Fruit fly (Drosophila melanogaster) whole organism, embryonic: ENCODE measurements around the gene CG5359.

ENCODE experiments used
- CG10274 ChIP-seq: fragments of 200-800 bp; sonication (Bioruptor generic); optimal IDR thresholded peaks from 3 replicates; lab custom pipeline; 2017; ENCODE audit warnings: missing biosample characterization, mild to moderate bottlenecking, missing genetic modification characterization
- CG10959 ChIP-seq: fragments of 200-800 bp; sonication (Bioruptor generic); IDR thresholded peaks from 2 replicates; pipeline ENCODE4 v1.3.6; 2022; ENCODE audit warnings: missing biosample characterization, missing genetic modification characterization
- CG11093 ChIP-seq: fragments of 200-800 bp; sonication (Bioruptor generic); IDR thresholded peaks from 3 replicates; pipeline ENCODE4 v1.3.6; 2022; ENCODE audit warnings: missing biosample characterization, missing genetic modification characterization
- CG11504 ChIP-seq: fragments of 200-800 bp; sonication (Bioruptor generic); optimal IDR thresholded peaks from 3 replicates; lab custom pipeline; 2019; ENCODE audit warnings: missing biosample characterization, mild to moderate bottlenecking, missing genetic modification characterization, moderate library complexity
- CG12104 ChIP-seq: fragments of 200-800 bp; sonication (Bioruptor generic); optimal IDR thresholded peaks from 3 replicates; lab custom pipeline; 2016; ENCODE audit warnings: missing biosample characterization, missing genetic modification characterization
- CG12942 ChIP-seq: fragments of 200-800 bp; sonication (Bioruptor generic); optimal IDR thresholded peaks from 3 replicates; lab custom pipeline; 2016; ENCODE audit warnings: missing biosample characterization, missing genetic modification characterization
- CG13624 ChIP-seq: fragments of 200-800 bp; sonication (Bioruptor generic); optimal IDR thresholded peaks from 2 replicates; lab custom pipeline; 2016; ENCODE audit warnings: missing biosample characterization, missing genetic modification characterization
- CG14667 ChIP-seq: fragments of 200-800 bp; sonication (Bioruptor generic); IDR thresholded peaks from 2 replicates; pipeline ENCODE4 v1.3.6; 2022; ENCODE audit warnings: missing biosample characterization, missing genetic modification characterization
- CG16813 ChIP-seq: fragments of 200-800 bp; sonication (Bioruptor generic); IDR thresholded peaks from 3 replicates; pipeline ENCODE4 v1.3.6; 2022; ENCODE audit warnings: missing biosample characterization, missing genetic modification characterization; ENCODE audit not compliant: partially characterized antibody
- CG16863 ChIP-seq: fragments of 200-800 bp; sonication (Bioruptor generic); optimal IDR thresholded peaks from 3 replicates; lab custom pipeline; 2016; ENCODE audit warnings: missing biosample characterization, missing genetic modification characterization
- CG17568 ChIP-seq: fragments of 200-800 bp; sonication (Bioruptor generic); optimal IDR thresholded peaks from 2 replicates; lab custom pipeline; 2018; ENCODE audit warnings: missing biosample characterization, mild to moderate bottlenecking, missing genetic modification characterization, moderate library complexity
- CG17912 ChIP-seq: fragments of 200-800 bp; sonication (Bioruptor generic); optimal IDR thresholded peaks from 2 replicates; lab custom pipeline; 2018; ENCODE audit warnings: missing biosample characterization, mild to moderate bottlenecking, missing genetic modification characterization
- CG18262 ChIP-seq: fragments of 200-800 bp; optimal IDR thresholded peaks from 3 replicates; lab custom pipeline; 2019; ENCODE audit warnings: missing biosample characterization, mild to moderate bottlenecking, missing genetic modification characterization, moderate library complexity
- CG18764 ChIP-seq: fragments of 200-800 bp; sonication (Bioruptor generic); optimal IDR thresholded peaks from 3 replicates; lab custom pipeline; 2016; ENCODE audit warnings: missing biosample characterization, missing genetic modification characterization
- CG3407 ChIP-seq: fragments of 200-800 bp; sonication (Bioruptor generic); optimal IDR thresholded peaks from 2 replicates; lab custom pipeline; 2018; ENCODE audit warnings: missing biosample characterization, mild to moderate bottlenecking, missing genetic modification characterization
- CG34422 ChIP-seq: fragments of 200-800 bp; sonication (Bioruptor generic); IDR thresholded peaks from 3 replicates; pipeline ENCODE4 v1.3.6; 2022; ENCODE audit warnings: missing biosample characterization, missing genetic modification characterization
- CG4617 ChIP-seq: fragments of 200-800 bp; sonication (Bioruptor generic); optimal IDR thresholded peaks from 3 replicates; lab custom pipeline; 2016; ENCODE audit warnings: missing biosample characterization, missing genetic modification characterization, borderline replicate concordance
- CG5180 ChIP-seq: fragments of 200-800 bp; sonication (Bioruptor generic); optimal IDR thresholded peaks from 3 replicates; lab custom pipeline; 2017; ENCODE audit warnings: missing biosample characterization, missing genetic modification characterization, mild to moderate bottlenecking, moderate library complexity, missing genetic modification reagents
- CG5245 ChIP-seq: fragments of 200-800 bp; sonication (Bioruptor generic); optimal IDR thresholded peaks from 3 replicates; lab custom pipeline; 2016; ENCODE audit warnings: missing biosample characterization, missing genetic modification characterization
- CG9215 ChIP-seq: fragments of 200-800 bp; sonication (Bioruptor generic); IDR thresholded peaks from 2 replicates; pipeline ENCODE4 v1.3.6; 2022; ENCODE audit warnings: missing biosample characterization, missing genetic modification characterization
- CrebB ChIP-seq: fragments of 200-800 bp; sonication (Bioruptor generic); optimal IDR thresholded peaks from 3 replicates; lab custom pipeline; 2018; ENCODE audit warnings: missing biosample characterization, mild to moderate bottlenecking, missing genetic modification characterization
- Dad ChIP-seq: fragments of 200-800 bp; sonication (Bioruptor generic); optimal IDR thresholded peaks from 3 replicates; lab custom pipeline; 2016; ENCODE audit warnings: missing biosample characterization, missing genetic modification characterization
- Elba2 ChIP-seq: fragments of 200-800 bp; sonication (Bioruptor generic); optimal IDR thresholded peaks from 3 replicates; lab custom pipeline; 2016; ENCODE audit warnings: missing biosample characterization, missing genetic modification characterization
- Max ChIP-seq: fragments of 200-800 bp; sonication (Bioruptor generic); optimal IDR thresholded peaks from 2 replicates; lab custom pipeline; 2016; ENCODE audit warnings: missing biosample characterization, mild to moderate bottlenecking, missing genetic modification characterization
- NFAT ChIP-seq: fragments of 200-800 bp; sonication (Bioruptor generic); IDR thresholded peaks from 2 replicates; pipeline ENCODE4 v1.3.6; 2022; ENCODE audit warnings: missing biosample characterization, missing genetic modification characterization
- Sox100B ChIP-seq: fragments of 200-800 bp; sonication (Bioruptor generic); optimal IDR thresholded peaks from 3 replicates; lab custom pipeline; 2018; ENCODE audit warnings: missing biosample characterization, mild to moderate bottlenecking, missing genetic modification characterization
- TFAM ChIP-seq: fragments of 200-800 bp; sonication (Bioruptor generic); optimal IDR thresholded peaks from 2 replicates; lab custom pipeline; 2017; ENCODE audit warnings: missing biosample characterization, missing genetic modification characterization, inconsistent platforms
- Usf ChIP-seq: fragments of 200-800 bp; sonication (Bioruptor generic); optimal IDR thresholded peaks from 2 replicates; lab custom pipeline; 2017; ENCODE audit warnings: missing genotype, missing biosample characterization, missing genetic modification characterization
- ab ChIP-seq: fragments of 200-800 bp; sonication (Bioruptor generic); optimal IDR thresholded peaks from 2 replicates; lab custom pipeline; 2016; ENCODE audit warnings: missing biosample characterization, missing genetic modification characterization
- abd-A ChIP-seq: fragments of 200-800 bp; sonication (Bioruptor generic); optimal IDR thresholded peaks from 3 replicates; lab custom pipeline; 2019; ENCODE audit warnings: missing biosample characterization, mild to moderate bottlenecking, missing genetic modification characterization, moderate library complexity
- ase ChIP-seq: fragments of 200-800 bp; sonication (Bioruptor generic); IDR thresholded peaks from 3 replicates; pipeline ENCODE4 v1.3.6; 2022; ENCODE audit warnings: missing biosample characterization, missing genetic modification characterization
- bsh ChIP-seq, 2 experiments: fragments of 200-800 bp; sonication (Bioruptor generic); optimal IDR thresholded peaks; 2 replicates each; lab custom pipeline; 2017 to 2018; ENCODE audit warnings: mild to moderate bottlenecking in 2 of 2, missing biosample characterization in 2 of 2, missing genetic modification characterization in 2 of 2, moderate library complexity in 1 of 2
- chif ChIP-seq, 2 experiments: fragments of 200-800 bp; sonication (Bioruptor generic); optimal IDR thresholded peaks; 3 replicates each; lab custom pipeline; 2016; ENCODE audit warnings: missing biosample characterization in 2 of 2, missing genetic modification characterization in 2 of 2
- cwo ChIP-seq: fragments of 200-800 bp; sonication (Bioruptor generic); optimal IDR thresholded peaks from 3 replicates; lab custom pipeline; 2017; ENCODE audit warnings: missing biosample characterization, missing genetic modification characterization, mild to moderate bottlenecking, moderate library complexity, missing genetic modification reagents
- dan ChIP-seq: fragments of 200-800 bp; sonication (Bioruptor generic); IDR thresholded peaks from 2 replicates; pipeline ENCODE4 v1.3.6; 2022; ENCODE audit warnings: missing biosample characterization, missing genetic modification characterization
- disco-r ChIP-seq: fragments of 200-800 bp; sonication (Bioruptor generic); optimal IDR thresholded peaks from 2 replicates; lab custom pipeline; 2016; ENCODE audit warnings: missing biosample characterization, missing genetic modification characterization
- fu2 ChIP-seq: fragments of 200-800 bp; sonication (Bioruptor generic); optimal IDR thresholded peaks from 2 replicates; lab custom pipeline; 2016; ENCODE audit warnings: missing biosample characterization, missing genetic modification characterization
- gcm ChIP-seq: fragments of 200-800 bp; sonication (Bioruptor generic); optimal IDR thresholded peaks from 2 replicates; lab custom pipeline; 2019; ENCODE audit warnings: missing biosample characterization, mild to moderate bottlenecking, missing genetic modification characterization, moderate library complexity
- gsb-n ChIP-seq: fragments of 200-800 bp; sonication (Bioruptor generic); optimal IDR thresholded peaks from 3 replicates; lab custom pipeline; 2018; ENCODE audit warnings: missing biosample characterization, mild to moderate bottlenecking, missing genetic modification characterization
- jing ChIP-seq: fragments of 200-800 bp; sonication (Bioruptor generic); optimal IDR thresholded peaks from 2 replicates; lab custom pipeline; 2018; ENCODE audit warnings: missing biosample characterization, mild to moderate bottlenecking, missing genetic modification characterization
- ken ChIP-seq: fragments of 200-800 bp; sonication (Bioruptor generic); IDR thresholded peaks from 3 replicates; pipeline ENCODE4 v1.3.6; 2022; ENCODE audit warnings: missing biosample characterization, missing genetic modification characterization
- lmd ChIP-seq: fragments of 200-800 bp; sonication (Bioruptor generic); IDR thresholded peaks from 2 replicates; pipeline ENCODE4 v1.3.6; 2022; ENCODE audit warnings: missing biosample characterization, missing genetic modification characterization
- onecut ChIP-seq: fragments of 200-800 bp; sonication (Bioruptor generic); IDR thresholded peaks from 2 replicates; pipeline ENCODE4 v1.3.6; 2022; ENCODE audit warnings: missing biosample characterization, missing genetic modification characterization
- pb ChIP-seq: fragments of 200-800 bp; sonication (Bioruptor generic); optimal IDR thresholded peaks from 3 replicates; lab custom pipeline; 2016; ENCODE audit warnings: missing biosample characterization, missing genetic modification characterization
- pfk ChIP-seq: fragments of 200-800 bp; sonication (Bioruptor generic); optimal IDR thresholded peaks from 2 replicates; lab custom pipeline; 2018; ENCODE audit warnings: missing biosample characterization, mild to moderate bottlenecking, missing genetic modification characterization, moderate library complexity
- pita ChIP-seq: fragments of 200-800 bp; sonication (Bioruptor generic); optimal IDR thresholded peaks from 2 replicates; lab custom pipeline; 2017; ENCODE audit warnings: missing biosample characterization, mild to moderate bottlenecking, missing genetic modification characterization
- row ChIP-seq: fragments of 200-800 bp; sonication (Bioruptor generic); IDR thresholded peaks from 3 replicates; pipeline ENCODE4 v1.3.6; 2022; ENCODE audit warnings: missing biosample characterization, missing genetic modification characterization
- sens-2 ChIP-seq: fragments of 200-800 bp; sonication (Bioruptor generic); IDR thresholded peaks from 2 replicates; pipeline ENCODE4 v1.3.6; 2022; ENCODE audit warnings: missing biosample characterization, missing genetic modification characterization
- tll ChIP-seq, 2 experiments: fragments of 200-800 bp in 1 of 2; fragments of >200 bp in 1 of 2; sonication (Bioruptor generic) in 1 of 2; optimal IDR thresholded peaks; 2 replicates each; lab custom pipeline; 2017 to 2019; ENCODE audit warnings: missing biosample characterization in 2 of 2, missing genetic modification characterization in 2 of 2, mild to moderate bottlenecking in 1 of 2, moderate library complexity in 1 of 2

CG5359 gene

dm6 chr3R:10042664-10043372 lies 41.7 kb upstream of the CG5359 start, which contains the start of the genes Mical and CG3909 (continued):
- TF ChIP-seq CG9215 (peak; percentile 84), abd-A (tag; lab: Kevin White, UChicago) (no peak), bsh (GFP tag; optimal IDR thresholded peaks at IDR 0.05; lab: Kevin White, UChicago) (peak in 1 of 2 experiments; percentile 83), CrebB (tag; lab: Kevin White, UChicago) (peak; percentile 5), CG13624 (GFP tag; lab: Kevin White, UChicago) (peak; percentile 27), CG34422 (GFP tag; lab: Robert Waterston, UW) (peak; percentile 92), gsb-n (tag; lab: Kevin White, UChicago) (peak; percentile 92), chif (GFP tag; optimal IDR thresholded peaks at IDR 0.05; lab: Kevin White, UChicago) (peak in 1 of 2 experiments; percentile 10), pita (GFP tag; lab: Kevin White, UChicago) (no peak), CG10274 (GFP tag; lab: Kevin White, UChicago) (no peak), Elba2 (no peak), CG12942 (GFP tag; lab: Kevin White, UChicago) (peak; percentile 85), CG17912 (no peak), gcm (peak; percentile 75), TFAM (no peak), tll (GFP tag; optimal IDR thresholded peaks at IDR 0.05; lab: Kevin White, UChicago) (peak in 1 of 2 experiments; percentile 12), CG17568 (no peak), CG10959 (peak; percentile 72), CG11093 (GFP tag; lab: Robert Waterston, UW) (peak; percentile 69; the same call in 2 of the 3 replicates), NFAT (peak; percentile 94), fu2 (GFP tag; lab: Kevin White, UChicago) (no peak), CG3407 (peak; percentile 52), CG16863 (peak; percentile 4), CG18764 (GFP tag; lab: Kevin White, UChicago) (peak; percentile 79), CG12104 (GFP tag; lab: Kevin White, UChicago) (peak; percentile 80), CG4617 (peak; percentile 34), CG11504 (tag; lab: Kevin White, UChicago) (peak; percentile 87), Dad (no peak), ab (GFP tag; lab: Kevin White, UChicago) (no peak), Sox100B (peak; percentile 83), cwo (GFP tag; lab: Kevin White, UChicago) (peak; percentile 67), ase (peak; percentile 83; the same call in 2 of the 3 replicates), CG5245 (GFP tag; lab: Kevin White, UChicago) (peak; percentile 44), CG5180 (GFP tag; lab: Kevin White, UChicago) (peak; percentile 32), Usf (peak; percentile 46), CG16813 (GFP tag; lab: Robert Waterston, UW) (0 out of 3 replicates have a peak, but pooled peaks have one; percentile 44), pfk (GFP tag; lab: Kevin White, UChicago) (no peak), lmd (GFP tag; lab: Robert Waterston, UW) (peak; percentile 86), disco-r (GFP tag; lab: Kevin White, UChicago) (no peak), onecut (GFP tag; lab: Robert Waterston, UW) (peak; percentile 51), jing (GFP tag; lab: Kevin White, UChicago) (no peak), row (peak; percentile 87), Max (GFP tag; lab: Kevin White, UChicago) (peak; percentile 31), CG14667 (GFP tag; lab: Robert Waterston, UW) (peak; percentile 89), sens-2 (GFP tag; lab: Robert Waterston, UW) (peak; percentile 48), pb (GFP tag; lab: Kevin White, UChicago) (no peak), dan (GFP tag; lab: Robert Waterston, UW) (no peak), ken (GFP tag; lab: Robert Waterston, UW) (peak; percentile 84), CG18262 (peak; percentile 91)
